Fruit fly (Drosophila melanogaster) whole organism, embryonic: ENCODE results near the gene CG34135.

Experiments used
- Ada2b ChIP-seq: fragments of 200-800 bp; sonication (Bioruptor generic); IDR thresholded peaks from 2 replicates; pipeline ENCODE4 v1.3.6; 2022; ENCODE audit warnings: missing biosample characterization, missing genetic modification characterization
- Bdp1 ChIP-seq: fragments of 200-800 bp; sonication (Bioruptor generic); optimal IDR thresholded peaks from 3 replicates; lab custom pipeline; 2016; ENCODE audit warnings: missing biosample characterization, missing genetic modification characterization
- Bteb2 ChIP-seq: fragments of 200-800 bp; sonication (Bioruptor generic); optimal IDR thresholded peaks from 2 replicates; lab custom pipeline; 2016; ENCODE audit warnings: missing biosample characterization, missing genetic modification characterization
- CG12155 ChIP-seq: fragments of 200-800 bp; sonication (Bioruptor generic); optimal IDR thresholded peaks from 3 replicates; lab custom pipeline; 2016; ENCODE audit warnings: missing biosample characterization, missing genetic modification characterization
- CG15514 ChIP-seq: fragments of 200-800 bp; sonication (Bioruptor generic); optimal IDR thresholded peaks from 3 replicates; lab custom pipeline; 2017; ENCODE audit warnings: missing biosample characterization, missing genetic modification characterization, mild to moderate bottlenecking, moderate library complexity, missing genetic modification reagents
- CG17359 ChIP-seq: fragments of 200-800 bp; sonication (Bioruptor generic); optimal IDR thresholded peaks from 3 replicates; lab custom pipeline; 2018; ENCODE audit warnings: missing biosample characterization, mild to moderate bottlenecking, missing genetic modification characterization, moderate library complexity
- CG1832 ChIP-seq: fragments of 200-800 bp; sonication (Bioruptor generic); optimal IDR thresholded peaks from 2 replicates; lab custom pipeline; 2017; ENCODE audit warnings: missing biosample characterization, mild to moderate bottlenecking, missing genetic modification characterization, inconsistent platforms
- CG30020 ChIP-seq: fragments of 200-800 bp; optimal IDR thresholded peaks from 2 replicates; lab custom pipeline; 2019; ENCODE audit warnings: missing biosample characterization, mild to moderate bottlenecking, missing genetic modification characterization, moderate library complexity
- CG3065 ChIP-seq: fragments of 200-800 bp; sonication (Bioruptor generic); optimal IDR thresholded peaks from 2 replicates; lab custom pipeline; 2016; ENCODE audit warnings: missing biosample characterization, missing genetic modification characterization
- CG34376 ChIP-seq: fragments of 200-800 bp; sonication (Bioruptor generic); optimal IDR thresholded peaks from 2 replicates; lab custom pipeline; 2018; ENCODE audit warnings: missing biosample characterization, mild to moderate bottlenecking, missing genetic modification characterization
- CG4424 ChIP-seq: fragments of 200-800 bp; sonication (Bioruptor generic); optimal IDR thresholded peaks from 3 replicates; lab custom pipeline; 2016; ENCODE audit warnings: missing biosample characterization, missing genetic modification characterization
- CG6683 ChIP-seq: fragments of 200-800 bp; sonication (Bioruptor generic); optimal IDR thresholded peaks from 2 replicates; lab custom pipeline; 2017; ENCODE audit warnings: missing biosample characterization, mild to moderate bottlenecking, missing genetic modification characterization, missing genetic modification reagents
- CG6791 ChIP-seq: fragments of 200-800 bp; sonication (Bioruptor generic); IDR thresholded peaks from 3 replicates; pipeline ENCODE4 v1.3.6; 2022; ENCODE audit warnings: missing biosample characterization, missing genetic modification characterization; ENCODE audit not compliant: partially characterized antibody
- CG7556 ChIP-seq: fragments of 200-800 bp; sonication (Bioruptor generic); optimal IDR thresholded peaks from 2 replicates; lab custom pipeline; 2017; ENCODE audit warnings: missing biosample characterization, mild to moderate bottlenecking, missing genetic modification characterization
- CG7786 ChIP-seq: fragments of 200-800 bp; sonication (Bioruptor generic); optimal IDR thresholded peaks from 2 replicates; lab custom pipeline; 2016; ENCODE audit warnings: missing biosample characterization, missing genetic modification characterization
- CG7839 ChIP-seq: fragments of 200-800 bp; sonication (Bioruptor generic); optimal IDR thresholded peaks from 3 replicates; lab custom pipeline; 2018; ENCODE audit warnings: missing biosample characterization, mild to moderate bottlenecking, missing genetic modification characterization, moderate library complexity
- CG7928 ChIP-seq: fragments of 200-800 bp; sonication (Bioruptor generic); optimal IDR thresholded peaks from 2 replicates; lab custom pipeline; 2017; ENCODE audit warnings: missing biosample characterization, mild to moderate bottlenecking, missing genetic modification characterization
- CG7987 ChIP-seq: fragments of 200-800 bp; sonication (Bioruptor generic); optimal IDR thresholded peaks from 2 replicates; lab custom pipeline; 2018; ENCODE audit warnings: missing biosample characterization, mild to moderate bottlenecking, missing genetic modification characterization, moderate library complexity
- CG8388 ChIP-seq: fragments of 200-800 bp; sonication (Bioruptor generic); optimal IDR thresholded peaks from 2 replicates; lab custom pipeline; 2019; ENCODE audit warnings: missing biosample characterization, mild to moderate bottlenecking, missing genetic modification characterization, moderate library complexity
- D19A ChIP-seq: fragments of 200-800 bp; optimal IDR thresholded peaks from 3 replicates; lab custom pipeline; 2019; ENCODE audit warnings: missing biosample characterization, mild to moderate bottlenecking, missing genetic modification characterization, moderate library complexity
- Doc3 ChIP-seq: fragments of 200-800 bp; sonication (Bioruptor generic); IDR thresholded peaks from 3 replicates; pipeline ENCODE4 v1.3.6; 2022; ENCODE audit warnings: missing biosample characterization, missing genetic modification characterization; ENCODE audit not compliant: partially characterized antibody
- Gsc ChIP-seq: fragments of 200-800 bp; sonication (Bioruptor generic); IDR thresholded peaks from 2 replicates; pipeline ENCODE4 v1.3.6; 2022; ENCODE audit warnings: missing biosample characterization, missing genetic modification characterization
- Hand ChIP-seq: fragments of 200-800 bp; sonication (Bioruptor generic); optimal IDR thresholded peaks from 2 replicates; lab custom pipeline; 2017; ENCODE audit warnings: mild to moderate bottlenecking, missing biosample characterization, missing genetic modification reagents, missing genetic modification characterization
- Hey ChIP-seq: fragments of 200-800 bp; sonication (Bioruptor generic); optimal IDR thresholded peaks from 3 replicates; lab custom pipeline; 2018; ENCODE audit warnings: missing biosample characterization, mild to moderate bottlenecking, missing genetic modification characterization
- HmgD ChIP-seq: fragments of 200-800 bp; sonication (Bioruptor generic); optimal IDR thresholded peaks from 3 replicates; lab custom pipeline; 2016; ENCODE audit warnings: missing biosample characterization, missing genetic modification characterization
- Hr78 ChIP-seq, 2 experiments: fragments of 200-800 bp in 1 of 2; fragments of >200 bp in 1 of 2; sonication (Bioruptor generic) in 1 of 2; optimal IDR thresholded peaks; 2 replicates each; lab custom pipeline; 2017 to 2019; ENCODE audit warnings: missing biosample characterization in 2 of 2, missing genetic modification characterization in 2 of 2, mild to moderate bottlenecking in 1 of 2, moderate library complexity in 1 of 2
- MTF-1 ChIP-seq: fragments of 200-800 bp; sonication (Bioruptor generic); optimal IDR thresholded peaks from 2 replicates; lab custom pipeline; 2018; ENCODE audit warnings: missing biosample characterization, mild to moderate bottlenecking, missing genetic modification characterization, borderline replicate concordance
- NC2α ChIP-seq: fragments of 200-800 bp; sonication (Bioruptor generic); optimal IDR thresholded peaks from 2 replicates; lab custom pipeline; 2016; ENCODE audit warnings: missing biosample characterization, missing genetic modification characterization
- Nf-YB ChIP-seq: fragments of 200-800 bp; sonication (Bioruptor generic); optimal IDR thresholded peaks from 3 replicates; lab custom pipeline; 2019; ENCODE audit warnings: missing biosample characterization, mild to moderate bottlenecking, missing genetic modification characterization, moderate library complexity
- ab ChIP-seq: fragments of 200-800 bp; sonication (Bioruptor generic); optimal IDR thresholded peaks from 2 replicates; lab custom pipeline; 2016; ENCODE audit warnings: missing biosample characterization, missing genetic modification characterization
- amos ChIP-seq: fragments of 200-800 bp; sonication (Bioruptor generic); IDR thresholded peaks from 2 replicates; pipeline ENCODE4 v1.3.6; 2022; ENCODE audit warnings: missing biosample characterization, missing genetic modification characterization; ENCODE audit not compliant: partially characterized antibody
- bcd ChIP-seq: fragments of 200-800 bp; sonication (Bioruptor generic); optimal IDR thresholded peaks from 2 replicates; lab custom pipeline; 2017; ENCODE audit warnings: missing biosample characterization, mild to moderate bottlenecking, missing genetic modification characterization
- br ChIP-seq: fragments of >200 bp; optimal IDR thresholded peaks from 2 replicates; lab custom pipeline; 2017
- bsh ChIP-seq, 2 experiments: fragments of 200-800 bp; sonication (Bioruptor generic); optimal IDR thresholded peaks; 2 replicates each; lab custom pipeline; 2017 to 2018; ENCODE audit warnings: mild to moderate bottlenecking in 2 of 2, missing biosample characterization in 2 of 2, missing genetic modification characterization in 2 of 2, moderate library complexity in 1 of 2
- dysf ChIP-seq: fragments of 200-800 bp; sonication (Bioruptor generic); IDR thresholded peaks from 3 replicates; pipeline ENCODE4 v1.3.6; 2022; ENCODE audit warnings: missing biosample characterization, missing genetic modification characterization
- esg ChIP-seq: fragments of 200-800 bp; sonication (Bioruptor generic); conservative IDR thresholded peaks from 2 replicates; pipeline ENCODE4 v1.3.6; 2022; ENCODE audit warnings: missing biosample characterization, missing genetic modification characterization
- eyg ChIP-seq: fragments of 200-800 bp; sonication (Bioruptor generic); optimal IDR thresholded peaks from 3 replicates; lab custom pipeline; 2016; ENCODE audit warnings: missing biosample characterization, missing genetic modification characterization
- hb ChIP-seq: fragments of 200-800 bp; sonication (Bioruptor generic); IDR thresholded peaks from 3 replicates; pipeline ENCODE4 v1.3.6; 2022; ENCODE audit warnings: missing biosample characterization, missing genetic modification characterization; ENCODE audit not compliant: partially characterized antibody
- inv ChIP-seq: fragments of 200-800 bp; sonication (Bioruptor generic); IDR thresholded peaks from 2 replicates; pipeline ENCODE4 v1.3.6; 2022; ENCODE audit warnings: missing biosample characterization, missing genetic modification characterization; ENCODE audit not compliant: partially characterized antibody
- kni ChIP-seq: fragments of 200-800 bp; sonication (Bioruptor generic); optimal IDR thresholded peaks from 3 replicates; lab custom pipeline; 2017; ENCODE audit warnings: mild to moderate bottlenecking, missing biosample characterization, missing genetic modification reagents, missing genetic modification characterization
- lola ChIP-seq, 3 experiments: fragments of >200 bp in 2 of 3; fragments of 200-800 bp in 1 of 3; sonication (Bioruptor generic) in 1 of 3; optimal IDR thresholded peaks; 2 replicates each; lab custom pipeline; 2017 to 2019; ENCODE audit warnings: missing biosample characterization in 3 of 3, missing genetic modification characterization in 3 of 3, mild to moderate bottlenecking in 1 of 3, moderate library complexity in 1 of 3
- pan ChIP-seq, 4 experiments: fragments of >200 bp in 3 of 4; fragments of 200-800 bp in 1 of 4; sonication (Bioruptor generic) in 1 of 4; optimal IDR thresholded peaks in 3 of 4; IDR thresholded peaks in 1 of 4; 2 replicates each; pipeline versions ENCODE4 v1.3.6 to Lab custom; 2017 to 2022; ENCODE audit warnings: missing biosample characterization in 2 of 4, missing genetic modification characterization in 2 of 4, mixed read lengths in 1 of 4
- pfk ChIP-seq: fragments of 200-800 bp; sonication (Bioruptor generic); optimal IDR thresholded peaks from 2 replicates; lab custom pipeline; 2018; ENCODE audit warnings: missing biosample characterization, mild to moderate bottlenecking, missing genetic modification characterization, moderate library complexity
- pnt ChIP-seq: fragments of 200-800 bp; sonication (Bioruptor generic); optimal IDR thresholded peaks from 3 replicates; lab custom pipeline; 2016; ENCODE audit warnings: missing biosample characterization, missing genetic modification characterization
- sc ChIP-seq, 3 experiments: fragments of >200 bp in 2 of 3; fragments of 200-800 bp in 1 of 3; sonication (Bioruptor generic) in 1 of 3; optimal IDR thresholded peaks; 2 replicates in 2 of 3; 3 replicates in 1 of 3; lab custom pipeline; 2017; ENCODE audit warnings: mild to moderate bottlenecking in 1 of 3, missing biosample characterization in 1 of 3, missing genetic modification characterization in 1 of 3, missing genetic modification reagents in 1 of 3
- stwl ChIP-seq: fragments of 200-800 bp; sonication (Bioruptor generic); optimal IDR thresholded peaks from 3 replicates; lab custom pipeline; 2018; ENCODE audit warnings: missing biosample characterization, mild to moderate bottlenecking, missing genetic modification characterization, moderate library complexity
- tup ChIP-seq: fragments of 200-800 bp; sonication (Bioruptor generic); optimal IDR thresholded peaks from 2 replicates; lab custom pipeline; 2016; ENCODE audit warnings: missing biosample characterization, mild to moderate bottlenecking, missing genetic modification characterization, moderate library complexity

Gene CG34135

dm6 chr3R:8788722-8789400, 20.9 kb upstream of the CG34135 start (continued):
- TF ChIP-seq Ada2b (GFP tag; lab: Robert Waterston, UW): peak; percentile 27; the same call in 1 of the 2 replicates
- TF ChIP-seq CG8388 (GFP tag; lab: Kevin White, UChicago): peak; percentile 37
- no peak for TF ChIP-seq inv (GFP tag; lab: Robert Waterston, UW)
- TF ChIP-seq CG7839: peak; percentile 63
- peak; percentile 49 for TF ChIP-seq esg (GFP tag; lab: Robert Waterston, UW)
- no peak for TF ChIP-seq Doc3
- TF ChIP-seq HmgD (GFP tag; lab: Kevin White, UChicago): no peak
- TF ChIP-seq eyg: no peak
- no peak for TF ChIP-seq CG6683
- TF ChIP-seq pnt: no peak
- TF ChIP-seq tup (GFP tag; lab: Kevin White, UChicago): no peak
- no peak for TF ChIP-seq ab
- no peak for TF ChIP-seq Bteb2 (GFP tag; lab: Kevin White, UChicago)
- TF ChIP-seq Hey (tag; lab: Kevin White, UChicago): no peak
- TF ChIP-seq dysf (GFP tag; lab: Robert Waterston, UW): peak; percentile 75
- TF ChIP-seq MTF-1 (GFP tag; lab: Kevin White, UChicago): no peak
- 0 out of 3 replicates have a peak, but pooled peaks have one; percentile 41 for TF ChIP-seq CG6791 (GFP tag; lab: Robert Waterston, UW)
- no peak for TF ChIP-seq stwl (tag; lab: Kevin White, UChicago)
- TF ChIP-seq Hr78 (GFP tag; optimal IDR thresholded peaks at IDR 0.05; lab: Kevin White, UChicago): no peak
- TF ChIP-seq CG7786 (GFP tag; lab: Kevin White, UChicago): no peak
- TF ChIP-seq D19A (tag; lab: Kevin White, UChicago): peak; percentile 47
- no peak for TF ChIP-seq CG15514 (GFP tag; lab: Kevin White, UChicago)
- no peak for TF ChIP-seq CG34376 (GFP tag; lab: Kevin White, UChicago)
- TF ChIP-seq CG30020 (tag; lab: Kevin White, UChicago): no peak
- no peak for TF ChIP-seq CG1832
- peak; percentile 37 for TF ChIP-seq CG7556 (GFP tag; lab: Kevin White, UChicago)
- TF ChIP-seq hb (GFP tag; lab: Robert Waterston, UW): no peak
- TF ChIP-seq Nf-YB (GFP tag; lab: Kevin White, UChicago): peak; percentile 12
- TF ChIP-seq CG4424 (GFP tag; lab: Kevin White, UChicago): peak; percentile 50
- peak in 1 of 3 experiments; percentile 7 for TF ChIP-seq lola (GFP tag; optimal IDR thresholded peaks at IDR 0.05; lab: Kevin White, UChicago)
- TF ChIP-seq pan (optimal IDR thresholded peaks at IDR 0.05; lab: Kevin White, UChicago): no peak
- TF ChIP-seq pan (GFP tag; optimal IDR thresholded peaks at IDR 0.05 in 1 of 2, IDR thresholded peaks at IDR 0.05 in 1 of 2): peak in 1 of 2 experiments; percentile 88
- TF ChIP-seq Bdp1 (GFP tag; lab: Kevin White, UChicago): no peak
- TF ChIP-seq sc (optimal IDR thresholded peaks at IDR 0.05; lab: Kevin White, UChicago): no peak
- TF ChIP-seq sc (GFP tag; optimal IDR thresholded peaks at IDR 0.05; lab: Kevin White, UChicago): no peak
- peak; percentile 54 to 68 for TF ChIP-seq bsh (GFP tag; optimal IDR thresholded peaks at IDR 0.05; lab: Kevin White, UChicago)
- TF ChIP-seq NC2α (GFP tag; lab: Kevin White, UChicago): no peak
- TF ChIP-seq CG3065 (GFP tag; lab: Kevin White, UChicago): no peak
- peak; percentile 34 for TF ChIP-seq bcd
- no peak for TF ChIP-seq pfk (GFP tag; lab: Kevin White, UChicago)
- no peak for TF ChIP-seq CG12155 (GFP tag; lab: Kevin White, UChicago)
- TF ChIP-seq CG7928 (GFP tag; lab: Kevin White, UChicago): no peak
- TF ChIP-seq Gsc (GFP tag; lab: Robert Waterston, UW): no peak
- no peak for TF ChIP-seq CG7987 (GFP tag; lab: Kevin White, UChicago)
- TF ChIP-seq CG17359: peak; percentile 70
- no peak for TF ChIP-seq Hand (GFP tag; lab: Kevin White, UChicago)
- TF ChIP-seq kni (GFP tag; lab: Kevin White, UChicago): no peak
- TF ChIP-seq br (lab: Kevin White, UChicago): no peak
- no peak for TF ChIP-seq amos (GFP tag; lab: Robert Waterston, UW)
